Fruit fly (Drosophila melanogaster): ENCODE data around the gene CG34313.

- TF ChIP-seq D1 (tag; optimal IDR thresholded peaks at IDR 0.05): no peak
- TF ChIP-seq EcR (GFP tag; optimal IDR thresholded peaks at IDR 0.05): no peak
- no peak for TF ChIP-seq CG8159 (tag; optimal IDR thresholded peaks at IDR 0.05)
- TF ChIP-seq CG10348 (GFP tag; IDR thresholded peaks at IDR 0.05): no peak
- no peak for TF ChIP-seq Snoo (tag; optimal IDR thresholded peaks at IDR 0.05)
- TF ChIP-seq rn (GFP tag; IDR thresholded peaks at IDR 0.05): no peak
- no peak for TF ChIP-seq CG9948 (tag; optimal IDR thresholded peaks at IDR 0.05)
- TF ChIP-seq Pif1A (GFP tag; optimal IDR thresholded peaks at IDR 0.05): no peak
- TF ChIP-seq CG14655 (GFP tag; optimal IDR thresholded peaks at IDR 0.05): no peak
- no peak for TF ChIP-seq Ets98B (GFP tag; IDR thresholded peaks at IDR 0.05)
- TF ChIP-seq CG13204 (GFP tag; optimal IDR thresholded peaks at IDR 0.05): no peak
- TF ChIP-seq CG8301 (tag; optimal IDR thresholded peaks at IDR 0.05): no peak
- TF ChIP-seq fd96Ca (GFP tag; IDR thresholded peaks at IDR 0.05): no peak
- TF ChIP-seq CG32121 (GFP tag; IDR thresholded peaks at IDR 0.05): no peak
These were observed 30.6 kb upstream of the CG34313 start, which contains the start of gene CG13284 for dm6 chr2L:16848670-16849069.
